Worm (Caenorhabditis elegans) whole organism, late embryonic: ENCODE measurements around the gene F08G12.1.

ENCODE experiments used
- C08G9.2 ChIP-seq: sonication (generic microtip); optimal IDR thresholded peaks from 2 replicates; lab custom pipeline; 2016; ENCODE audit warnings: mild to moderate bottlenecking, missing genetic modification characterization, moderate library complexity, missing compliant biosample characterization
- C38D4.7 ChIP-seq: fragments of 200-800 bp; sonication (Bioruptor generic); optimal IDR thresholded peaks from 2 replicates; lab custom pipeline; 2018; ENCODE audit warnings: mild to moderate bottlenecking, missing genetic modification characterization, moderate library complexity, missing compliant biosample characterization
- F13H6.1 ChIP-seq: sonication (generic microtip); optimal IDR thresholded peaks from 2 replicates; lab custom pipeline; 2016; ENCODE audit warnings: missing genetic modification characterization, missing compliant biosample characterization
- K09A11.1 ChIP-seq: sonication (generic microtip); optimal IDR thresholded peaks from 2 replicates; lab custom pipeline; 2017; ENCODE audit warnings: antibody characterized with exemption, mild to moderate bottlenecking, missing genetic modification characterization, missing compliant biosample characterization; ENCODE audit not compliant: insufficient read depth
- ama-1 ChIP-seq: fragments of 150-350 bp; optimal IDR thresholded peaks from 2 replicates; lab custom pipeline; 2014
- ceh-18 ChIP-seq: sonication (generic microtip); optimal IDR thresholded peaks from 2 replicates; lab custom pipeline; 2016; ENCODE audit warnings: missing genetic modification characterization, missing compliant biosample characterization
- ceh-19 ChIP-seq: fragments of 200-800 bp; sonication (Bioruptor generic); optimal IDR thresholded peaks from 2 replicates; lab custom pipeline; 2018; ENCODE audit warnings: mild to moderate bottlenecking, missing genetic modification characterization, missing compliant biosample characterization
- ceh-22 ChIP-seq: sonication (generic microtip); optimal IDR thresholded peaks from 2 replicates; lab custom pipeline; 2017; ENCODE audit warnings: missing biosample characterization, missing genetic modification characterization
- ceh-30 ChIP-seq: fragments of 150-350 bp; optimal IDR thresholded peaks from 2 replicates; lab custom pipeline; 2014; ENCODE audit warnings: missing biosample characterization, missing genetic modification characterization
- ceh-34 ChIP-seq: sonication (generic microtip); optimal IDR thresholded peaks from 2 replicates; lab custom pipeline; 2016; ENCODE audit warnings: mild to moderate bottlenecking, missing genetic modification characterization, missing compliant biosample characterization
- ceh-45 ChIP-seq: fragments of 200-800 bp; sonication (Bioruptor generic); IDR thresholded peaks from 2 replicates; pipeline ENCODE4 v1.3.6; 2022; ENCODE audit warnings: missing genetic modification reagents, missing genetic modification characterization, missing compliant biosample characterization
- dmd-4 ChIP-seq: sonication (generic microtip); optimal IDR thresholded peaks from 2 replicates; lab custom pipeline; 2016; ENCODE audit warnings: borderline replicate concordance, missing genetic modification characterization, missing compliant biosample characterization
- dve-1 ChIP-seq: sonication (generic microtip); optimal IDR thresholded peaks from 2 replicates; lab custom pipeline; 2017; ENCODE audit warnings: antibody characterized with exemption, mild to moderate bottlenecking, missing genetic modification characterization, missing compliant biosample characterization
- ets-4 ChIP-seq: sonication (generic microtip); optimal IDR thresholded peaks from 2 replicates; lab custom pipeline; 2016; ENCODE audit warnings: missing genetic modification characterization, missing compliant biosample characterization
- eyg-1 ChIP-seq: sonication (generic microtip); optimal IDR thresholded peaks from 2 replicates; lab custom pipeline; 2016; ENCODE audit warnings: missing genotype, missing genetic modification characterization, missing compliant biosample characterization
- fax-1 ChIP-seq: sonication (generic microtip); optimal IDR thresholded peaks from 2 replicates; lab custom pipeline; 2016; ENCODE audit warnings: missing genotype, missing genetic modification characterization, missing compliant biosample characterization
- fkh-6 ChIP-seq: sonication (generic microtip); optimal IDR thresholded peaks from 2 replicates; lab custom pipeline; 2016; ENCODE audit warnings: missing genetic modification characterization, missing compliant biosample characterization
- gmeb-2 ChIP-seq: sonication (generic microtip); optimal IDR thresholded peaks from 2 replicates; lab custom pipeline; 2016; ENCODE audit warnings: missing genetic modification characterization, inconsistent platforms, missing compliant biosample characterization
- hlh-13 ChIP-seq: fragments of 200-800 bp; sonication (Bioruptor generic); optimal IDR thresholded peaks from 2 replicates; lab custom pipeline; 2018; ENCODE audit warnings: mild to moderate bottlenecking, missing genetic modification characterization, missing compliant biosample characterization
- hlh-15 ChIP-seq: sonication (generic microtip); optimal IDR thresholded peaks from 2 replicates; lab custom pipeline; 2016; ENCODE audit warnings: missing genetic modification characterization, missing compliant biosample characterization
- hlh-30 ChIP-seq: sonication (generic microtip); optimal IDR thresholded peaks from 2 replicates; lab custom pipeline; 2017; ENCODE audit warnings: antibody characterized with exemption, missing genetic modification characterization, missing compliant biosample characterization; ENCODE audit not compliant: insufficient read depth
- hlh-6 ChIP-seq: sonication (generic microtip); optimal IDR thresholded peaks from 2 replicates; lab custom pipeline; 2016; ENCODE audit warnings: missing genotype, missing genetic modification characterization, missing compliant biosample characterization
- hlh-8 ChIP-seq: sonication (generic microtip); optimal IDR thresholded peaks from 2 replicates; lab custom pipeline; 2016; ENCODE audit warnings: missing genotype, missing genetic modification characterization, missing compliant biosample characterization
- lim-6 ChIP-seq: sonication (generic microtip); optimal IDR thresholded peaks from 2 replicates; lab custom pipeline; 2016; ENCODE audit warnings: missing genetic modification characterization, missing compliant biosample characterization
- lin-11 ChIP-seq: fragments of 200-800 bp; sonication (Bioruptor generic); optimal IDR thresholded peaks from 2 replicates; lab custom pipeline; 2018; ENCODE audit warnings: mild to moderate bottlenecking, missing genetic modification characterization, missing compliant biosample characterization
- madf-2 ChIP-seq: sonication (generic microtip); optimal IDR thresholded peaks from 2 replicates; lab custom pipeline; 2017; ENCODE audit warnings: missing genetic modification characterization, missing compliant biosample characterization
- mec-3 ChIP-seq: sonication (generic microtip); optimal IDR thresholded peaks from 2 replicates; lab custom pipeline; 2016; ENCODE audit warnings: borderline replicate concordance, missing genetic modification characterization, missing compliant biosample characterization
- nfya-1 ChIP-seq: sonication (generic microtip); optimal IDR thresholded peaks from 2 replicates; lab custom pipeline; 2017; ENCODE audit warnings: missing genetic modification characterization, mild to moderate bottlenecking, missing compliant biosample characterization, antibody characterized with exemption, moderate library complexity
- nhr-11 ChIP-seq: fragments of 150-350 bp; optimal IDR thresholded peaks from 2 replicates; lab custom pipeline; 2014; ENCODE audit warnings: missing biosample characterization, missing genetic modification characterization
- nhr-232 ChIP-seq: sonication (generic microtip); optimal IDR thresholded peaks from 2 replicates; lab custom pipeline; 2016; ENCODE audit warnings: missing genetic modification characterization, missing compliant biosample characterization
- npax-4 ChIP-seq: sonication (generic microtip); optimal IDR thresholded peaks from 2 replicates; lab custom pipeline; 2016; ENCODE audit warnings: missing genetic modification characterization, missing compliant biosample characterization
- odd-2 ChIP-seq: sonication (generic microtip); optimal IDR thresholded peaks from 2 replicates; lab custom pipeline; 2017; ENCODE audit warnings: antibody characterized with exemption, mild to moderate bottlenecking, missing genetic modification characterization, missing compliant biosample characterization
- pag-3 ChIP-seq: sonication (generic microtip); optimal IDR thresholded peaks from 2 replicates; lab custom pipeline; 2016; ENCODE audit warnings: missing compliant biosample characterization, missing genetic modification characterization, borderline replicate concordance
- pat-9 ChIP-seq: fragments of 200-800 bp; sonication (Bioruptor generic); optimal IDR thresholded peaks from 2 replicates; lab custom pipeline; 2018; ENCODE audit warnings: mild to moderate bottlenecking, missing genetic modification characterization, moderate library complexity, missing compliant biosample characterization
- pax-1 ChIP-seq: fragments of 150-350 bp; optimal IDR thresholded peaks from 2 replicates; lab custom pipeline; 2014; ENCODE audit warnings: missing biosample characterization, missing genetic modification characterization
- pha-2 ChIP-seq: sonication (generic microtip); optimal IDR thresholded peaks from 2 replicates; lab custom pipeline; 2017; ENCODE audit warnings: mild to moderate bottlenecking, missing genetic modification characterization, missing compliant biosample characterization
- pha-4 ChIP-seq: fragments of 150-350 bp; optimal IDR thresholded peaks from 2 replicates; lab custom pipeline; 2018; ENCODE audit warnings: missing biosample characterization, missing genetic modification reagents, missing genetic modification characterization
- pqm-1 ChIP-seq: sonication (generic microtip); optimal IDR thresholded peaks from 2 replicates; lab custom pipeline; 2016; ENCODE audit warnings: missing genetic modification characterization, missing compliant biosample characterization
- rnt-1 ChIP-seq: sonication (generic microtip); optimal IDR thresholded peaks from 2 replicates; lab custom pipeline; 2016; ENCODE audit warnings: missing genetic modification characterization, missing compliant biosample characterization
- sdc-2 ChIP-seq: sonication (generic microtip); optimal IDR thresholded peaks from 2 replicates; lab custom pipeline; 2016; ENCODE audit warnings: missing genotype, missing genetic modification characterization, missing compliant biosample characterization
- sox-2 ChIP-seq: fragments of 200-800 bp; sonication (Bioruptor generic); IDR thresholded peaks from 2 replicates; pipeline ENCODE4 v1.3.6; 2022; ENCODE audit warnings: missing genetic modification reagents, missing genetic modification characterization, missing compliant biosample characterization
- sox-4 ChIP-seq: sonication (generic microtip); optimal IDR thresholded peaks from 2 replicates; lab custom pipeline; 2017; ENCODE audit warnings: mild to moderate bottlenecking, missing genetic modification characterization, inconsistent platforms, missing compliant biosample characterization
- syd-9 ChIP-seq: sonication (generic microtip); optimal IDR thresholded peaks from 2 replicates; lab custom pipeline; 2016; ENCODE audit warnings: mild to moderate bottlenecking, missing genetic modification characterization, moderate library complexity, missing compliant biosample characterization
- tbx-2 ChIP-seq: sonication (generic microtip); optimal IDR thresholded peaks from 2 replicates; lab custom pipeline; 2016; ENCODE audit warnings: missing genetic modification characterization, missing compliant biosample characterization
- tbx-7 ChIP-seq: sonication (generic microtip); optimal IDR thresholded peaks from 2 replicates; lab custom pipeline; 2016; ENCODE audit warnings: missing genotype, missing genetic modification characterization, missing compliant biosample characterization
- unc-3 ChIP-seq, 2 experiments: fragments of 200-800 bp in 1 of 2; sonication (Bioruptor generic) in 1 of 2; sonication (generic microtip) in 1 of 2; conservative IDR thresholded peaks in 1 of 2; optimal IDR thresholded peaks in 1 of 2; 2 replicates each; pipeline versions ENCODE4 v1.3.6 to Lab custom; 2016 to 2022; ENCODE audit warnings: missing compliant biosample characterization in 2 of 2, missing genetic modification characterization in 2 of 2, missing genetic modification reagents in 1 of 2
- unc-42 ChIP-seq: sonication (generic microtip); optimal IDR thresholded peaks from 2 replicates; lab custom pipeline; 2016; ENCODE audit warnings: missing genotype, missing genetic modification characterization, missing compliant biosample characterization
- unc-55 ChIP-seq: sonication (generic microtip); optimal IDR thresholded peaks from 2 replicates; lab custom pipeline; 2017; ENCODE audit warnings: missing biosample characterization, missing genetic modification reagents, missing genetic modification characterization
- ztf-16 ChIP-seq: sonication (generic microtip); optimal IDR thresholded peaks from 2 replicates; lab custom pipeline; 2017; ENCODE audit warnings: missing genetic modification characterization, missing compliant biosample characterization

F08G12.1 gene

DNA sequence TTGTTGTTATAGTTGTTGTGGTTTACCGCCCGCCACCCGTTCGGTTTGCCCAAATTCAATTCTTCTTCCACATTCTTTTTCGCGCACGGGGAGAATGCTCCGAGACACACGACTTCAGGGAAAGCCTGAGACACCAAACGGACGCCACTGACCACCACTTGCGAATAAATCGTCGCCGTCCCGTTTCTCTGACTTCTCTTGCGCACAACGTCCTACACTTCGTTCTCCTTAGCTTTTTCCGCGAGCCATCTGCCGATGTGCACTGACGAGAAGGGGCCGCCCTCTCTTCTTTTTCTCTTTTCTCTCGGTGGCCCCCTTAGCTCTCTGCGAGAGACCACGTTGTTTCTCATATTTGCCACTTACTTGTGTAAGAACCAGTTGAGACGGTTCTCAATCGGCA lies 48.6 kb downstream of the F08G12.1 start, which contains the start of gene C03A3.1 (continued):
- TF ChIP-seq nfya-1 (tag; lab: Kevin White, UChicago) (no peak), lin-11 (tag; lab: Kevin White, UChicago) (no peak), ztf-16 (no peak), nhr-232 (tag; lab: Kevin White, UChicago) (peak; percentile 3), fax-1 (tag; lab: Kevin White, UChicago) (peak; percentile 11), sdc-2 (tag; lab: Kevin White, UChicago) (peak; percentile 69), hlh-30 (tag; lab: Kevin White, UChicago) (no peak), syd-9 (tag; lab: Kevin White, UChicago) (peak; percentile 65), F13H6.1 (tag; lab: Kevin White, UChicago) (peak; percentile 12), tbx-7 (tag; lab: Kevin White, UChicago) (no peak), hlh-8 (tag; lab: Kevin White, UChicago) (peak; percentile 33), sox-2 (GFP tag; lab: Robert Waterston, UW) (no peak), pat-9 (tag; lab: Kevin White, UChicago) (no peak), gmeb-2 (tag; lab: Kevin White, UChicago) (no peak), unc-42 (peak; percentile 51), hlh-6 (tag; lab: Kevin White, UChicago) (peak; percentile 58), pqm-1 (tag; lab: Kevin White, UChicago) (no peak), ama-1 (lab: Kevin White, UChicago) (no peak), hlh-15 (no peak), lim-6 (tag; lab: Kevin White, UChicago) (no peak)

- peak; percentile 53 for TF ChIP-seq ceh-18 (tag; lab: Kevin White, UChicago)
- TF ChIP-seq ceh-34 (tag; lab: Kevin White, UChicago), result peak; percentile 38
- peak; percentile 31 for TF ChIP-seq rnt-1 (tag; lab: Kevin White, UChicago)
- TF ChIP-seq eyg-1 (tag; lab: Kevin White, UChicago), result no peak
- no peak for TF ChIP-seq unc-42
- TF ChIP-seq pha-4 (tag; lab: Kevin White, UChicago), result no peak
- TF ChIP-seq K09A11.1, result peak; percentile 33
- no peak for TF ChIP-seq ceh-45 (GFP tag; lab: Robert Waterston, UW)
- peak; percentile 24 for TF ChIP-seq hlh-13 (GFP tag; lab: Kevin White, UChicago)
- no peak for TF ChIP-seq dve-1 (tag; lab: Kevin White, UChicago)
- TF ChIP-seq sox-4 (tag; lab: Kevin White, UChicago), result peak; percentile 45
- peak; percentile 61 for TF ChIP-seq fkh-6 (tag; lab: Kevin White, UChicago)
- peak; percentile 61 for TF ChIP-seq sdc-2 (tag; lab: Kevin White, UChicago)
- no peak for TF ChIP-seq ceh-22 (tag; lab: Kevin White, UChicago)
- peak; percentile 31 for TF ChIP-seq hlh-6 (tag; lab: Kevin White, UChicago)
- no peak for TF ChIP-seq ceh-30 (tag; lab: Kevin White, UChicago)
- no peak for TF ChIP-seq pax-1 (tag; lab: Kevin White, UChicago)
- TF ChIP-seq dmd-4 (tag; lab: Kevin White, UChicago), result no peak
- TF ChIP-seq ceh-19 (GFP tag; lab: Kevin White, UChicago), result peak; percentile 76
- TF ChIP-seq madf-2 (tag; lab: Kevin White, UChicago), result peak; percentile 56
- TF ChIP-seq npax-4 (tag; lab: Kevin White, UChicago), result no peak
- TF ChIP-seq unc-55 (GFP tag; lab: Kevin White, UChicago), result no peak
- TF ChIP-seq unc-3 (GFP tag; conservative IDR thresholded peaks at IDR 0.05; lab: Robert Waterston, UW), result peak; percentile 70; the same call in 1 of the 2 replicates
- peak; percentile 24 for TF ChIP-seq unc-3 (tag; optimal IDR thresholded peaks at IDR 0.05; lab: Kevin White, UChicago)
- peak; percentile 48 for TF ChIP-seq lin-11 (tag; lab: Kevin White, UChicago)
- TF ChIP-seq sox-2 (GFP tag; lab: Robert Waterston, UW), result no peak; the same call in 1 of the 2 replicates
- TF ChIP-seq mec-3, result no peak
- no peak for TF ChIP-seq odd-2 (tag; lab: Kevin White, UChicago)
- TF ChIP-seq hlh-8 (tag; lab: Kevin White, UChicago), result no peak
- peak; percentile 42 for TF ChIP-seq fax-1 (tag; lab: Kevin White, UChicago)
- no peak for TF ChIP-seq nhr-11 (tag; lab: Kevin White, UChicago)
- TF ChIP-seq C38D4.7 (GFP tag; lab: Kevin White, UChicago), result peak; percentile 46
- peak; percentile 46 for TF ChIP-seq gmeb-2 (tag; lab: Kevin White, UChicago)
- peak; percentile 34 for TF ChIP-seq tbx-2 (tag; lab: Kevin White, UChicago)
- no peak for TF ChIP-seq ama-1 (lab: Kevin White, UChicago)
- no peak for TF ChIP-seq pha-2 (tag; lab: Kevin White, UChicago)
- peak; percentile 56 for TF ChIP-seq C08G9.2 (tag; lab: Kevin White, UChicago)
- no peak for TF ChIP-seq pag-3 (tag; lab: Kevin White, UChicago)
- TF ChIP-seq ets-4 (tag; lab: Kevin White, UChicago), result peak; percentile 30
Observed at ce11 chrX:11252429-11252828, 53.2 kb downstream of the F08G12.1 start.
